Worm (Caenorhabditis elegans) whole organism, midembryonic: Measurements from ENCODE around the gene F42G4.7.

ENCODE experiments used
- T22C8.4 ChIP-seq: fragments of 200-800 bp; sonication (Bioruptor generic); IDR thresholded peaks from 2 replicates; pipeline ENCODE4 v1.3.6; 2022; ENCODE audit warnings: missing genetic modification characterization, missing compliant biosample characterization
- flt-1 ChIP-seq: fragments of 200-800 bp; sonication (Bioruptor generic); IDR thresholded peaks from 2 replicates; pipeline ENCODE4 v1.3.6; 2022; ENCODE audit warnings: missing genetic modification characterization, missing compliant biosample characterization
- klf-2 ChIP-seq: fragments of 200-800 bp; sonication (Bioruptor generic); conservative IDR thresholded peaks from 2 replicates; pipeline ENCODE4 v1.3.6; 2022; ENCODE audit warnings: missing genetic modification reagents, missing genetic modification characterization, missing compliant biosample characterization
- ref-1 ChIP-seq: fragments of 200-800 bp; sonication (Bioruptor generic); conservative IDR thresholded peaks from 2 replicates; pipeline ENCODE4 v1.3.6; 2022; ENCODE audit warnings: missing genetic modification reagents, missing genetic modification characterization, missing compliant biosample characterization

DNA sequence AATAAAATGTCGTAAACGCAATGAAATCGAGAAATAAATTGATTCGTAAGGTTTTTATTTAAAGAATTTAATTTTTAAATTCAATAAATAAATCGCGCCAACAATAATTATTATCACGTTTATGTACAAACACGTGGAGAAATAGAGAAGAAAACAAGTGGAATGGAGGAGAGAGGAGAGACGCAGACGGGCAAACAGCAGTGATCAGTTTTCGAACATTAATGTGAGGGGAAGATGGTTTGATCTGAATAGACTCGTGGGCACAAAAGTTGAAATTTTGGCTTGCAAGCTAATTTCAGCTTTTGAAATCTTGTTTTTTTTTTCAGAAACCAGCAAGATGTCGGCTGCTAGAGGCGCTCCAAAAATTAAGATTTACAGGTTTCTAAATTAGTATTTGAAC lies 50.8 kb downstream of the F42G4.7 start, which contains the start of gene hphd-1:
- no peak for TF ChIP-seq klf-2 (GFP tag; lab: Robert Waterston, UW)
- TF ChIP-seq T22C8.4, result no peak
- TF ChIP-seq flt-1 (GFP tag; lab: Robert Waterston, UW), result no peak
- TF ChIP-seq ref-1 (GFP tag; lab: Robert Waterston, UW), result no peak
